Worm (Caenorhabditis elegans): ENCODE measurements around the gene his-24.

his-24 gene

DNA sequence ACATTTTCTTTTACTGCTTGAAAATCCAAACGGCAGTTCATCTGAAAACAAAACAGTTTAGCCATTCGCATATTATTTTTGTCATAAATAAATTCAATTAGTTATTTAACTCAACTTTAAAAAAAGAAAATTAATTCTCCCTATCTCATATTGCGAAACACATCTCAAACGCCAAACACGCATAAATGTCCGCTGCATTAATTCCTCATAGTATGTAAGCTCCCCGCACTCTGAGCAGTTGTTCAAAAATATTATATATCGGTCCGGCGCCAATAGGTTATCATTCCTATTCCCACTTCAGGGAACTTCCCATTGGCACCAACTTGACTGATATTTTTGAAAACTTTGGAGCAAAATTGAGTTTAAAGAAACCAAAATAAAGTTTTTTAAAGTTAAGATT, 11.7 kb upstream of the his-24 start (continued):
- no peak for TF ChIP-seq akir-1 (GFP tag; optimal IDR thresholded peaks at IDR 0.05)
- TF ChIP-seq chd-7 (tag; optimal IDR thresholded peaks at IDR 0.05): no peak
- no peak for TF ChIP-seq dpff-1 (tag; optimal IDR thresholded peaks at IDR 0.05)
- TF ChIP-seq snpc-1.1 (tag; optimal IDR thresholded peaks at IDR 0.05; ENCODE audit: insufficient read depth): peak; percentile 85
- peak; percentile 43 for TF ChIP-seq tbp1 (GFP tag; optimal IDR thresholded peaks at IDR 0.05)
- TF ChIP-seq ceh-40 (GFP tag; IDR thresholded peaks at IDR 0.05): no peak
- no peak for TF ChIP-seq lin-26 (GFP tag; IDR thresholded peaks at IDR 0.05)
- TF ChIP-seq K12H6.12 (tag; optimal IDR thresholded peaks at IDR 0.05): no peak
- TF ChIP-seq ztf-22 (GFP tag; optimal IDR thresholded peaks at IDR 0.05): no peak
- TF ChIP-seq rcor-1 (GFP tag; IDR thresholded peaks at IDR 0.05): no peak
- no peak for TF ChIP-seq B0035.1 (tag; optimal IDR thresholded peaks at IDR 0.05)
- no peak for TF ChIP-seq bed-1 (GFP tag; IDR thresholded peaks at IDR 0.05)
- no peak for TF ChIP-seq mcd-1 (GFP tag; IDR thresholded peaks at IDR 0.05)
- TF ChIP-seq Y79H2A.3 (GFP tag; conservative IDR thresholded peaks at IDR 0.05): no peak
- TF ChIP-seq pbrm-1 (GFP tag; IDR thresholded peaks at IDR 0.05): no peak
- no peak for TF ChIP-seq xnd-1 (tag; optimal IDR thresholded peaks at IDR 0.05)
- peak; percentile 10; the same call in 1 of the 2 replicates for TF ChIP-seq hmg-1.2 (GFP tag; IDR thresholded peaks at IDR 0.05)
- no peak for TF ChIP-seq hmg-20 (GFP tag; IDR thresholded peaks at IDR 0.05)
- no peak for TF ChIP-seq K11D2.4 (GFP tag; IDR thresholded peaks at IDR 0.05)
- no peak for TF ChIP-seq dox-1 (GFP tag; IDR thresholded peaks at IDR 0.05)
- TF ChIP-seq C06A6.2 (GFP tag; conservative IDR thresholded peaks at IDR 0.05): no peak
- no peak for TF ChIP-seq B0261.1 (tag; optimal IDR thresholded peaks at IDR 0.05)
- TF ChIP-seq snpc-3.4 (tag; optimal IDR thresholded peaks at IDR 0.05): peak; percentile 60
- TF ChIP-seq madf-6 (GFP tag; IDR thresholded peaks at IDR 0.05): no peak
- TF ChIP-seq sptf-2 (GFP tag; optimal IDR thresholded peaks at IDR 0.05): no peak
- TF ChIP-seq lsl-1 (GFP tag; optimal IDR thresholded peaks at IDR 0.05): no peak
- no peak for TF ChIP-seq ceh-27 (GFP tag; optimal IDR thresholded peaks at IDR 0.05)
- TF ChIP-seq F10E7.11 (tag; optimal IDR thresholded peaks at IDR 0.05): no peak
- no peak for TF ChIP-seq madf-8 (GFP tag; conservative IDR thresholded peaks at IDR 0.05)
- TF ChIP-seq B0019.2 (GFP tag; conservative IDR thresholded peaks at IDR 0.05): no peak
- no peak for TF ChIP-seq tlf-1 (GFP tag; optimal IDR thresholded peaks at IDR 0.05)
- peak; percentile 61; the same call in 1 of the 2 replicates for TF ChIP-seq cebp-1 (GFP tag; IDR thresholded peaks at IDR 0.05)
- peak; percentile 93 for TF ChIP-seq cebp-1 (tag; optimal IDR thresholded peaks at IDR 0.05)
- TF ChIP-seq ztf-25 (GFP tag; IDR thresholded peaks at IDR 0.05): 0 out of 2 replicates have a peak, but pooled peaks have one; percentile 16
- no peak for TF ChIP-seq nhr-27 (tag; optimal IDR thresholded peaks at IDR 0.05)
- TF ChIP-seq bed-2 (GFP tag; IDR thresholded peaks at IDR 0.05): no peak
- TF ChIP-seq sea-2 (GFP tag; IDR thresholded peaks at IDR 0.05): no peak
- TF ChIP-seq lin-40 (tag; optimal IDR thresholded peaks at IDR 0.05): peak; percentile 22
- TF ChIP-seq nfya-1 (tag; optimal IDR thresholded peaks at IDR 0.05; ENCODE audit: borderline replicate concordance, insufficient read depth): no peak
- no peak for TF ChIP-seq C17E4.6 (GFP tag; IDR thresholded peaks at IDR 0.05)
- TF ChIP-seq zim-3 (tag; optimal IDR thresholded peaks at IDR 0.05): no peak
- no peak for TF ChIP-seq ccch-3 (GFP tag; optimal IDR thresholded peaks at IDR 0.05)
- no peak for TF ChIP-seq Y56A3A.18 (GFP tag; IDR thresholded peaks at IDR 0.05)
- no peak for TF ChIP-seq ztf-3 (GFP tag; optimal IDR thresholded peaks at IDR 0.05)
- TF ChIP-seq athp-1 (tag; optimal IDR thresholded peaks at IDR 0.05): no peak
